Fruit fly (Drosophila melanogaster): ENCODE results near the gene mtDNA-helicase.

The mtDNA-helicase gene

dm6 chr2L:9907320-9908256 is 14.3 kb upstream of the mtDNA-helicase start (continued):
- TF ChIP-seq CG3163 (GFP tag; optimal IDR thresholded peaks at IDR 0.05) (no peak), gcm (GFP tag; optimal IDR thresholded peaks at IDR 0.05) (peak; percentile 9), CG3726 (GFP tag; IDR thresholded peaks at IDR 0.05) (0 out of 3 replicates have a peak, but pooled peaks have one; percentile 12), psq (GFP tag; optimal IDR thresholded peaks at IDR 0.05) (peak; percentile 81), mirr (GFP tag; optimal IDR thresholded peaks at IDR 0.05) (peak; percentile 42), CrebB (tag; optimal IDR thresholded peaks at IDR 0.05) (peak; percentile 43), nau (GFP tag; optimal IDR thresholded peaks at IDR 0.05) (peak; percentile 30), jigr1 (GFP tag; IDR thresholded peaks at IDR 0.05) (no peak), Med (GFP tag) (peak; percentile 86), exex (tag; optimal IDR thresholded peaks at IDR 0.05) (no peak), kah (GFP tag; optimal IDR thresholded peaks at IDR 0.05) (peak; percentile 78), klu (GFP tag; IDR thresholded peaks at IDR 0.05) (peak; percentile 44; the same call in 1 of the 2 replicates), lmd (GFP tag; IDR thresholded peaks at IDR 0.05) (no peak), luna (GFP tag; optimal IDR thresholded peaks at IDR 0.05) (no peak), Deaf1 (tag; optimal IDR thresholded peaks at IDR 0.05) (peak; percentile 52), NC2β (GFP tag; optimal IDR thresholded peaks at IDR 0.05) (no peak), CG3847 (GFP tag; IDR thresholded peaks at IDR 0.05) (peak; percentile 20; the same call in 1 of the 2 replicates), CG13894 (tag; optimal IDR thresholded peaks at IDR 0.05) (peak; percentile 0), kni (GFP tag; optimal IDR thresholded peaks at IDR 0.05) (peak; percentile 27), her (GFP tag; optimal IDR thresholded peaks at IDR 0.05) (no peak), CG7839 (tag; optimal IDR thresholded peaks at IDR 0.05) (no peak), Hand (GFP tag; optimal IDR thresholded peaks at IDR 0.05) (no peak), ranshi (GFP tag; IDR thresholded peaks at IDR 0.05) (no peak), lola (GFP tag; optimal IDR thresholded peaks at IDR 0.05) (no peak), Sox102F (GFP tag; optimal IDR thresholded peaks at IDR 0.05) (peak; percentile 58), cg (GFP tag; optimal IDR thresholded peaks at IDR 0.05) (peak; percentile 85), az2 (GFP tag; optimal IDR thresholded peaks at IDR 0.05) (no peak), nom (GFP tag; optimal IDR thresholded peaks at IDR 0.05) (peak; percentile 56), slou (GFP tag; optimal IDR thresholded peaks at IDR 0.05) (no peak), fd102C (GFP tag; optimal IDR thresholded peaks at IDR 0.05) (no peak), D19B (GFP tag; optimal IDR thresholded peaks at IDR 0.05) (peak; percentile 73), CG4424 (GFP tag; optimal IDR thresholded peaks at IDR 0.05) (no peak), Hmr (GFP tag; optimal IDR thresholded peaks at IDR 0.05) (peak; percentile 1), Xbp1 (GFP tag; optimal IDR thresholded peaks at IDR 0.05) (no peak), CG4360 (GFP tag; IDR thresholded peaks at IDR 0.05) (peak; percentile 92)

dm6 chr2L:9906641-9907040 is 13.4 kb upstream of the mtDNA-helicase start:
- TF ChIP-seq Rfx (GFP tag; IDR thresholded peaks at IDR 0.05) (peak; percentile 33; the same call in 1 of the 2 replicates), grau (tag; optimal IDR thresholded peaks at IDR 0.05) (peak; percentile 17), CG14441 (GFP tag; IDR thresholded peaks at IDR 0.05) (0 out of 2 replicates have a peak, but pooled peaks have one; percentile 29), row (GFP tag; IDR thresholded peaks at IDR 0.05) (peak; percentile 14; the same call in 1 of the 3 replicates), CG7987 (GFP tag; optimal IDR thresholded peaks at IDR 0.05) (no peak), sob (GFP tag; IDR thresholded peaks at IDR 0.05) (no peak), bcd (GFP tag; optimal IDR thresholded peaks at IDR 0.05) (no peak), CG11456 (GFP tag; IDR thresholded peaks at IDR 0.05) (peak; percentile 55; the same call in 1 of the 3 replicates), pfk (GFP tag; optimal IDR thresholded peaks at IDR 0.05) (no peak), Hey (tag; optimal IDR thresholded peaks at IDR 0.05) (no peak), h (optimal IDR thresholded peaks at IDR 0.05) (no peak), HmgD (GFP tag; optimal IDR thresholded peaks at IDR 0.05) (no peak), CG32532 (GFP tag; IDR thresholded peaks at IDR 0.05) (peak; percentile 48; the same call in 1 of the 2 replicates), nmo (GFP tag; optimal IDR thresholded peaks at IDR 0.05) (no peak), Drgx (GFP tag; IDR thresholded peaks at IDR 0.05) (peak; percentile 73), CG11247 (GFP tag; IDR thresholded peaks at IDR 0.05) (peak; percentile 25; the same call in 1 of the 2 replicates)

All from whole organism, embryonic.